Fruit fly (Drosophila melanogaster): ENCODE measurements around the gene Atg8a.

- TF ChIP-seq sd (tag; optimal IDR thresholded peaks at IDR 0.05) (no peak), CG7928 (GFP tag; optimal IDR thresholded peaks at IDR 0.05) (no peak), dpn (GFP tag; optimal IDR thresholded peaks at IDR 0.05) (no peak), Opbp (GFP tag; IDR thresholded peaks at IDR 0.05; ENCODE audit: partially characterized antibody) (no peak), insv (GFP tag; optimal IDR thresholded peaks at IDR 0.05) (no peak), CG2120 (GFP tag; optimal IDR thresholded peaks at IDR 0.05) (no peak), Nf-YA (GFP tag; IDR thresholded peaks at IDR 0.05) (no peak), psq (GFP tag; optimal IDR thresholded peaks at IDR 0.05) (no peak), en (GFP tag; optimal IDR thresholded peaks at IDR 0.05) (no peak), kay (GFP tag; optimal IDR thresholded peaks at IDR 0.05) (no peak), slou (GFP tag; optimal IDR thresholded peaks at IDR 0.05) (no peak)
These were observed 48.7 kb upstream of the Atg8a start for dm6 chrX:10816856-10817255.
